Worm (Caenorhabditis elegans) whole organism, L1 larva: ENCODE results near the gene kvs-4.

Source experiments
- C16A3.4 ChIP-seq: fragments of 150-350 bp; optimal IDR thresholded peaks from 2 replicates; lab custom pipeline; 2014; ENCODE audit warnings: missing biosample characterization, missing genetic modification characterization
- aly-2 ChIP-seq: fragments of 150-350 bp; optimal IDR thresholded peaks from 2 replicates; lab custom pipeline; 2014; ENCODE audit warnings: missing biosample characterization, missing genetic modification characterization
- blmp-1 ChIP-seq: fragments of 150-350 bp; optimal IDR thresholded peaks from 2 replicates; lab custom pipeline; 2014; ENCODE audit warnings: missing biosample characterization, missing genetic modification characterization
- ceh-82 ChIP-seq, 3 experiments: fragments of 150-350 bp in 1 of 3; sonication (generic microtip) in 2 of 3; optimal IDR thresholded peaks; 2 replicates each; lab custom pipeline; 2014 to 2017; ENCODE audit warnings: missing biosample characterization in 3 of 3, missing genetic modification characterization in 3 of 3
- ces-1 ChIP-seq: fragments of 150-350 bp; optimal IDR thresholded peaks from 2 replicates; lab custom pipeline; 2014; ENCODE audit warnings: missing biosample characterization, missing genetic modification reagents, missing genetic modification characterization
- egl-13 ChIP-seq: sonication (generic microtip); optimal IDR thresholded peaks from 2 replicates; lab custom pipeline; 2016; ENCODE audit warnings: missing genotype, missing genetic modification reagents, missing genetic modification characterization, missing compliant biosample characterization
- egl-27 ChIP-seq, 2 experiments: fragments of 150-350 bp in 1 of 2; sonication (generic microtip); optimal IDR thresholded peaks; 3 replicates each; lab custom pipeline; 2017 to 2018; ENCODE audit warnings: missing biosample characterization in 2 of 2, missing genetic modification characterization in 2 of 2, missing genetic modification reagents in 2 of 2
- elt-3 ChIP-seq, 6 experiments: fragments of 150-350 bp in 1 of 6; sonication (generic microtip); optimal IDR thresholded peaks; 2 replicates each; lab custom pipeline; 2017 to 2018; ENCODE audit warnings: missing biosample characterization in 6 of 6, missing genetic modification characterization in 6 of 6, inconsistent platforms in 1 of 6
- ets-5 ChIP-seq: fragments of 200-800 bp; sonication (Bioruptor generic); IDR thresholded peaks from 2 replicates; pipeline ENCODE4 v1.3.6; 2022; ENCODE audit warnings: missing genetic modification characterization, missing compliant biosample characterization
- fkh-4 ChIP-seq: sonication (generic microtip); optimal IDR thresholded peaks from 2 replicates; lab custom pipeline; 2016; ENCODE audit warnings: missing compliant biosample characterization, missing genetic modification characterization, borderline replicate concordance
- fkh-8 ChIP-seq: sonication (generic microtip); optimal IDR thresholded peaks from 2 replicates; lab custom pipeline; 2016; ENCODE audit warnings: mild to moderate bottlenecking, missing genetic modification characterization, missing compliant biosample characterization
- hlh-17 ChIP-seq: fragments of 200-800 bp; sonication (Bioruptor generic); optimal IDR thresholded peaks from 2 replicates; lab custom pipeline; 2018; ENCODE audit warnings: missing genetic modification characterization, mild to moderate bottlenecking, missing compliant biosample characterization, moderate library complexity, borderline replicate concordance
- jun-1 ChIP-seq: fragments of 150-350 bp; optimal IDR thresholded peaks from 2 replicates; lab custom pipeline; 2014; ENCODE audit warnings: missing biosample characterization, missing genetic modification reagents, missing genetic modification characterization
- lin-14 ChIP-seq: fragments of 200-800 bp; sonication (Bioruptor generic); optimal IDR thresholded peaks from 2 replicates; lab custom pipeline; 2018; ENCODE audit warnings: mild to moderate bottlenecking, missing genetic modification characterization, moderate library complexity, missing compliant biosample characterization
- lsy-2 ChIP-seq, 2 experiments: fragments of 150-350 bp; optimal IDR thresholded peaks; 2 replicates each; lab custom pipeline; 2014; ENCODE audit warnings: missing biosample characterization in 2 of 2, missing genetic modification characterization in 2 of 2
- mef-2 ChIP-seq: fragments of 150-350 bp; optimal IDR thresholded peaks from 2 replicates; lab custom pipeline; 2014; ENCODE audit warnings: missing biosample characterization, missing genetic modification characterization
- nhr-12 ChIP-seq: sonication (generic microtip); optimal IDR thresholded peaks from 2 replicates; lab custom pipeline; 2017; ENCODE audit warnings: missing biosample characterization, missing genetic modification characterization
- nhr-28 ChIP-seq: fragments of 150-350 bp; optimal IDR thresholded peaks from 2 replicates; lab custom pipeline; 2014; ENCODE audit warnings: missing biosample characterization, missing genetic modification characterization
- nhr-47 ChIP-seq: sonication (generic microtip); optimal IDR thresholded peaks from 2 replicates; lab custom pipeline; 2016; ENCODE audit warnings: mild to moderate bottlenecking, missing genetic modification characterization, moderate library complexity, missing compliant biosample characterization
- nhr-85 ChIP-seq: sonication (generic microtip); peaks from one replicate; lab custom pipeline; 2016; ENCODE audit warnings: missing genetic modification characterization, inconsistent platforms, missing compliant biosample characterization
- nhr-90 ChIP-seq: sonication (generic microtip); optimal IDR thresholded peaks from 2 replicates; lab custom pipeline; 2016; ENCODE audit warnings: mild to moderate bottlenecking, missing genetic modification characterization, missing compliant biosample characterization; ENCODE audit not compliant: poor library complexity
- pag-3 ChIP-seq: sonication (generic microtip); optimal IDR thresholded peaks from 2 replicates; lab custom pipeline; 2017; ENCODE audit warnings: missing genetic modification characterization, mild to moderate bottlenecking, missing compliant biosample characterization, antibody characterized with exemption, borderline replicate concordance; ENCODE audit not compliant: insufficient read depth
- pqm-1 ChIP-seq: sonication (generic microtip); optimal IDR thresholded peaks from 3 replicates; lab custom pipeline; 2017; ENCODE audit warnings: missing biosample characterization, missing genetic modification characterization
- snpc-4 ChIP-seq: fragments of 150-350 bp; optimal IDR thresholded peaks from 2 replicates; lab custom pipeline; 2014; ENCODE audit warnings: missing biosample characterization, missing genetic modification characterization
- sup-37 ChIP-seq: fragments of 200-800 bp; sonication (Bioruptor generic); optimal IDR thresholded peaks from 2 replicates; lab custom pipeline; 2018; ENCODE audit warnings: mild to moderate bottlenecking, missing genetic modification characterization, missing compliant biosample characterization
- swsn-7 ChIP-seq: sonication (generic microtip); optimal IDR thresholded peaks from 2 replicates; lab custom pipeline; 2016; ENCODE audit warnings: missing genetic modification characterization, missing compliant biosample characterization
- vab-15 ChIP-seq: sonication (generic microtip); optimal IDR thresholded peaks from 2 replicates; lab custom pipeline; 2017; ENCODE audit warnings: missing genotype, mild to moderate bottlenecking, missing genetic modification characterization, missing compliant biosample characterization

Gene kvs-4

ce11 chrIII:11012264-11012663 lies at the start of gene kvs-4:
TSS of gene kvs-4 (plus strand) at chrIII:11012564.
- TF ChIP-seq fkh-8 (tag; lab: Kevin White, UChicago) (no peak), sup-37 (GFP tag; lab: Kevin White, UChicago) (no peak), nhr-90 (no peak), blmp-1 (tag; lab: Kevin White, UChicago) (no peak), hlh-17 (GFP tag; lab: Kevin White, UChicago) (no peak), lsy-2 (tag; optimal IDR thresholded peaks at IDR 0.05; lab: Kevin White, UChicago) (no peak), pqm-1 (tag; lab: Kevin White, UChicago) (no peak), lin-14 (GFP tag; lab: Kevin White, UChicago) (no peak), fkh-4 (tag; lab: Kevin White, UChicago) (no peak), nhr-12 (tag; lab: Kevin White, UChicago) (no peak), egl-13 (tag; lab: Kevin White, UChicago) (no peak), ets-5 (GFP tag; lab: Robert Waterston, UW) (no peak), jun-1 (tag; lab: Kevin White, UChicago) (no peak)

- TF ChIP-seq nhr-28 (tag; lab: Kevin White, UChicago), result no peak
These were observed 49.5 kb upstream of the kvs-4 start for ce11 chrIII:10962910-10963309.

ce11 chrIII:10967010-10967409 lies 45.4 kb upstream of the kvs-4 start, which contains the start of gene W05B2.2:
TSS of gene W05B2.2 (minus strand) at chrIII:10967110.
- TF ChIP-seq ceh-82 (tag; optimal IDR thresholded peaks at IDR 0.05; lab: Kevin White, UChicago), result no peak

ce11 chrIII:10969644-10970043 lies 42.7 kb upstream of the kvs-4 start, which contains the start of gene dhc-4:
TSS of gene dhc-4 (plus strand) at chrIII:10969944.
- TF ChIP-seq aly-2 (tag; lab: Kevin White, UChicago), result no peak
- TF ChIP-seq fkh-4 (tag; lab: Kevin White, UChicago), result no peak

- TF ChIP-seq nhr-85 (peak; percentile 60), nhr-47 (tag; lab: Kevin White, UChicago) (no peak), snpc-4 (tag; lab: Kevin White, UChicago) (peak; percentile 41), egl-13 (tag; lab: Kevin White, UChicago) (no peak)
These were observed 35.8 kb upstream of the kvs-4 start for ce11 chrIII:10976580-10976979.

- TF ChIP-seq vab-15, result no peak
These were observed 30.8 kb upstream of the kvs-4 start for ce11 chrIII:10981555-10981954.

- TF ChIP-seq ces-1 (GFP tag; lab: Kevin White, UChicago), result no peak
- TF ChIP-seq mef-2 (tag; lab: Kevin White, UChicago), result no peak
- TF ChIP-seq swsn-7 (tag; lab: Kevin White, UChicago), result no peak
- TF ChIP-seq hlh-17 (GFP tag; lab: Kevin White, UChicago), result no peak
These were observed 29.2 kb upstream of the kvs-4 start, which contains the start of gene col-92 for ce11 chrIII:10983153-10983552. TSS of gene col-92 (minus strand) at chrIII:10983253.

ce11 chrIII:10985559-10986036 lies 26.8 kb upstream of the kvs-4 start, which contains the start of gene col-93:
TSS of gene col-93 (minus strand) at chrIII:10985609.
- TF ChIP-seq C16A3.4, result no peak
- TF ChIP-seq egl-27 (tag; optimal IDR thresholded peaks at IDR 0.05; lab: Kevin White, UChicago), result no peak
- peak in 1 of 6 experiments; percentile 28 for TF ChIP-seq elt-3 (tag; optimal IDR thresholded peaks at IDR 0.05; lab: Kevin White, UChicago)
- TF ChIP-seq nhr-85, result peak; percentile 79
- TF ChIP-seq pag-3 (tag; lab: Kevin White, UChicago), result peak; percentile 86
